Worm (Caenorhabditis elegans): ENCODE data around the gene vars-1.

- no peak for TF ChIP-seq ZK546.5 (tag; optimal IDR thresholded peaks at IDR 0.05)
- no peak for TF ChIP-seq egl-27 (tag; optimal IDR thresholded peaks at IDR 0.05)
- no peak for TF ChIP-seq nhr-25 (tag; optimal IDR thresholded peaks at IDR 0.05)
- no peak for TF ChIP-seq elt-3 (tag; optimal IDR thresholded peaks at IDR 0.05)
- TF ChIP-seq elt-1 (tag; optimal IDR thresholded peaks at IDR 0.05), result no peak
Measured at ce11 chrV:8010103-8010502, 21.1 kb upstream of the vars-1 start, which contains the start of gene Y97E10AR.4.
